Worm (Caenorhabditis elegans): ENCODE measurements around the gene str-38.

DNA sequence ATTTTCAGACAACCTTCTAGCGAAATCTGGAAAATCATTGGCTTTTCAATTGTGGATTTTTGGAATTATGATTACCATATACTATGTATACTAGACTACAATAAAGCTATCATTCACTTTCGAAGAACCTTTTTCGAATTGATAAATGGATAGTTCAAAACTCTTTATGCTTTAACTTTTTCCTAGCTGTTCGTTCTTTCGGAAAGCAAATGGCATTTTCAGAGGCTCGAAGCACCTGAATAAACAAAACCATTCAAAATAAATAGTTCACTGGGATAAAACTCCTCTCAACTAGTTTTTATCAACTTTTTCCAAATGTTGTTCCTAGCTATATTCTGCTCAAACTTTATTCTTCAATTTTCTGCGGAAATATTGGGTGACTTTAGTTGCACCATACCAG is 49.0 kb upstream of the str-38 start, which contains the start of gene T26E4.2:
- TF ChIP-seq dao-5 (tag; optimal IDR thresholded peaks at IDR 0.05) (no peak), W03F9.2 (tag; optimal IDR thresholded peaks at IDR 0.05) (no peak)
